Worm (Caenorhabditis elegans): Measurements from ENCODE around the gene F25H9.7.
A peak's percentile ranks its signal among the peaks of the same experiment; 100 is the strongest.

The F25H9.7 gene

DNA sequence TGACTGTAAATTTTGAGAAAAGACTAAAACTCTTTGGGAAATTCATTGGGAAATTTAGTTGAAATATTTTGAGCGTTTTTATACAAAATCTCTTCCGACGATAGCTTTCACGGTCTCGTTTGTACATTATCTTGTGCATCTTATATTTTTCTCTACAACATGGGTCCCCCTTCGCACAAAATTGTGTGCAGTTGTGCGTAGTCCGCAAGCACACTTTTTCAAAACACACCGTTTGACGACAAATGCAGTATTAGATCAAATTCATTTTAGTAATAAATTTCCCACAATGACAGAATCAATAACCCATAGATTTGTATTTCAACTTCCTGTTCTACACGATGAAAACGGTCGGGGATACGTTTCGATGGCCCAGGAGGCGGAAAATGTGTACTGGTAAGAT, 10.3 kb upstream of the F25H9.7 start, which contains the start of gene F25H9.2:
TSS of gene F25H9.2 (plus strand) at position 226 of the 400 bp plus-strand sequence.
- peak; percentile 0 for TF ChIP-seq mab-5 (tag; optimal IDR thresholded peaks at IDR 0.05)
- TF ChIP-seq C34F6.9 (tag; optimal IDR thresholded peaks at IDR 0.05): peak; percentile 43
- TF ChIP-seq sem-4 (tag; optimal IDR thresholded peaks at IDR 0.05): no peak

ce11 chrV:13459323-13459722, 8.9 kb upstream of the F25H9.7 start, which contains the start of gene bath-39:
Gene bath-39 (plus strand): TSS chrV:13459459.
- TF ChIP-seq lsy-2 (tag; optimal IDR thresholded peaks at IDR 0.05) (peak in 1 of 2 experiments; percentile 33), Y55F3AM.14 (GFP tag; optimal IDR thresholded peaks at IDR 0.05) (no peak), nhr-129 (tag; optimal IDR thresholded peaks at IDR 0.05) (peak; percentile 50), dmd-4 (tag; optimal IDR thresholded peaks at IDR 0.05) (no peak), elt-1 (tag; optimal IDR thresholded peaks at IDR 0.05) (no peak), C34F6.9 (tag; optimal IDR thresholded peaks at IDR 0.05) (peak; percentile 52), unc-55 (GFP tag; optimal IDR thresholded peaks at IDR 0.05) (peak; percentile 37), peb-1 (tag; optimal IDR thresholded peaks at IDR 0.05) (no peak)

- TF ChIP-seq mdl-1 (tag; optimal IDR thresholded peaks at IDR 0.05): peak; percentile 8 to 28
- no peak for TF ChIP-seq sem-4 (tag; optimal IDR thresholded peaks at IDR 0.05)
- TF ChIP-seq unc-55 (GFP tag; optimal IDR thresholded peaks at IDR 0.05): peak; percentile 80
- peak; percentile 93 for TF ChIP-seq fos-1 (tag; optimal IDR thresholded peaks at IDR 0.05)
- peak; percentile 13 for TF ChIP-seq lin-13 (GFP tag; optimal IDR thresholded peaks at IDR 0.05)
- peak; percentile 23 for TF ChIP-seq lin-11 (tag; optimal IDR thresholded peaks at IDR 0.05)
- TF ChIP-seq unc-39 (tag; optimal IDR thresholded peaks at IDR 0.05): no peak
- TF ChIP-seq skn-1 (tag; optimal IDR thresholded peaks at IDR 0.05): peak; percentile 79
- no peak for TF ChIP-seq egl-27 (tag; optimal IDR thresholded peaks at IDR 0.05)
- peak; percentile 25 for TF ChIP-seq ztf-4 (tag; optimal IDR thresholded peaks at IDR 0.05)
- TF ChIP-seq Y55F3AM.14 (GFP tag; optimal IDR thresholded peaks at IDR 0.05): no peak
- peak; percentile 59 for TF ChIP-seq sma-3 (GFP tag; optimal IDR thresholded peaks at IDR 0.05)
- peak; percentile 27 for TF ChIP-seq nhr-25 (tag; optimal IDR thresholded peaks at IDR 0.05)
- peak; percentile 65 for TF ChIP-seq sma-9 (GFP tag; optimal IDR thresholded peaks at IDR 0.05)
- no peak for TF ChIP-seq sma-9 (tag; optimal IDR thresholded peaks at IDR 0.05)
- TF ChIP-seq nhr-23 (tag; optimal IDR thresholded peaks at IDR 0.05): no peak
- no peak for TF ChIP-seq nhr-11 (tag; optimal IDR thresholded peaks at IDR 0.05)
- TF ChIP-seq lsy-2 (tag; optimal IDR thresholded peaks at IDR 0.05): peak; percentile 8 to 65
- peak; percentile 82 for TF ChIP-seq C34F6.9 (tag; optimal IDR thresholded peaks at IDR 0.05)
- no peak for TF ChIP-seq ceh-16 (tag; optimal IDR thresholded peaks at IDR 0.05)
- no peak for TF ChIP-seq elt-3 (tag; optimal IDR thresholded peaks at IDR 0.05)
- no peak for TF ChIP-seq ztf-1 (GFP tag; conservative IDR thresholded peaks at IDR 0.05)
- TF ChIP-seq zag-1 (tag; optimal IDR thresholded peaks at IDR 0.05): no peak
- TF ChIP-seq nhr-129 (tag; optimal IDR thresholded peaks at IDR 0.05): peak; percentile 84
- no peak for TF ChIP-seq nhr-77 (tag; optimal IDR thresholded peaks at IDR 0.05)
- TF ChIP-seq nhr-12 (tag; optimal IDR thresholded peaks at IDR 0.05): no peak
- no peak for TF ChIP-seq nhr-6 (tag; optimal IDR thresholded peaks at IDR 0.05)
- TF ChIP-seq gmeb-1 (tag; optimal IDR thresholded peaks at IDR 0.05): peak; percentile 68
- TF ChIP-seq nhr-10 (tag; optimal IDR thresholded peaks at IDR 0.05): peak; percentile 14
- TF ChIP-seq unc-62 (GFP tag; optimal IDR thresholded peaks at IDR 0.05): no peak
- no peak for TF ChIP-seq blmp-1 (tag; optimal IDR thresholded peaks at IDR 0.05; ENCODE audit: insufficient read depth)
- TF ChIP-seq F13H6.1 (tag; optimal IDR thresholded peaks at IDR 0.05): peak; percentile 59
- TF ChIP-seq ama-1 (optimal IDR thresholded peaks at IDR 0.05): peak; percentile 61
- peak; percentile 81 for TF ChIP-seq crh-2 (tag; optimal IDR thresholded peaks at IDR 0.05)
Measured at ce11 chrV:13462974-13463373, 5.2 kb upstream of the F25H9.7 start, which contains the start of gene frm-10. Gene frm-10 (plus strand): TSS chrV:13463207.

DNA sequence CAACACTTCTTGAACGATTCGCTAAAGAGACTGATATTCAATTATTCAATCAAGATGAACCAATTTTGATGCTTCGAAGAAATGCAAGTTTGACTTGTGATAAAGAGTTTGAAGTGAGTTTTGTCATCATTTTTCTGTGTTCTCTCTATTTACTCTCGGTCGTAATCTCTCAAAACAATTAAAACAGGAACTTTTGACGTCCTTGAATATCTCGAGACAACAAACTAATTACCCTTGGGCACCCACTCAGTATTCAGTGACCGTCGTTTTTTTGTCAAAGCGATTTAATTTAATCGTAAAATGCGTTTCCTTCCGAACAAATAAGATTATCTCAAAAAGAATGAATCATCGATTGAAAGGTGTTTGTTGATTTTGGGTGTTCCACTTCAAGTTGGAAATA, 4.1 kb upstream of the F25H9.7 start:
- TF ChIP-seq F13H6.1 (tag; optimal IDR thresholded peaks at IDR 0.05) (no peak), nhr-10 (tag; optimal IDR thresholded peaks at IDR 0.05) (no peak), unc-55 (GFP tag; optimal IDR thresholded peaks at IDR 0.05) (no peak), egl-27 (tag; optimal IDR thresholded peaks at IDR 0.05) (no peak), lsy-2 (tag; optimal IDR thresholded peaks at IDR 0.05) (no peak), alr-1 (tag; optimal IDR thresholded peaks at IDR 0.05) (no peak), elt-1 (tag; optimal IDR thresholded peaks at IDR 0.05) (no peak), nhr-23 (tag; optimal IDR thresholded peaks at IDR 0.05) (no peak), peb-1 (tag; optimal IDR thresholded peaks at IDR 0.05) (no peak), gmeb-1 (tag; optimal IDR thresholded peaks at IDR 0.05) (no peak), aly-2 (tag; optimal IDR thresholded peaks at IDR 0.05) (no peak), sma-9 (GFP tag; optimal IDR thresholded peaks at IDR 0.05) (peak; percentile 3), sma-9 (tag; optimal IDR thresholded peaks at IDR 0.05) (no peak), R02D3.7 (tag; optimal IDR thresholded peaks at IDR 0.05) (no peak), Y55F3AM.14 (GFP tag; optimal IDR thresholded peaks at IDR 0.05) (no peak), ztf-1 (GFP tag; conservative IDR thresholded peaks at IDR 0.05) (no peak), ama-1 (optimal IDR thresholded peaks at IDR 0.05) (peak; percentile 34), crh-2 (tag; optimal IDR thresholded peaks at IDR 0.05) (peak; percentile 1), fos-1 (tag; optimal IDR thresholded peaks at IDR 0.05) (no peak), nhr-25 (tag; optimal IDR thresholded peaks at IDR 0.05) (peak; percentile 69), C34F6.9 (tag; optimal IDR thresholded peaks at IDR 0.05) (no peak), zag-1 (tag; optimal IDR thresholded peaks at IDR 0.05) (no peak), skn-1 (tag; optimal IDR thresholded peaks at IDR 0.05) (peak; percentile 69), dmd-4 (tag; optimal IDR thresholded peaks at IDR 0.05) (no peak), nhr-21 (tag; optimal IDR thresholded peaks at IDR 0.05) (no peak), nhr-77 (tag; optimal IDR thresholded peaks at IDR 0.05) (no peak), sma-3 (GFP tag; optimal IDR thresholded peaks at IDR 0.05) (peak; percentile 24), lin-11 (tag; optimal IDR thresholded peaks at IDR 0.05) (no peak), nhr-11 (tag; optimal IDR thresholded peaks at IDR 0.05) (no peak), unc-39 (tag; optimal IDR thresholded peaks at IDR 0.05) (no peak), ztf-11 (tag; optimal IDR thresholded peaks at IDR 0.05) (no peak), lin-39 (tag; optimal IDR thresholded peaks at IDR 0.05) (no peak), lin-13 (GFP tag; optimal IDR thresholded peaks at IDR 0.05) (no peak)

Data from whole organism, L2 larva.